Worm (Caenorhabditis elegans) whole organism, midembryonic: ENCODE measurements around the gene copz-1.

Source experiments
- T22C8.4 ChIP-seq: fragments of 200-800 bp; sonication (Bioruptor generic); IDR thresholded peaks from 2 replicates; pipeline ENCODE4 v1.3.6; 2022; ENCODE audit warnings: missing genetic modification characterization, missing compliant biosample characterization
- cog-1 ChIP-seq: sonication (generic microtip); optimal IDR thresholded peaks from 2 replicates; lab custom pipeline; 2016; ENCODE audit warnings: missing genetic modification characterization, missing compliant biosample characterization
- flt-1 ChIP-seq: fragments of 200-800 bp; sonication (Bioruptor generic); IDR thresholded peaks from 2 replicates; pipeline ENCODE4 v1.3.6; 2022; ENCODE audit warnings: missing genetic modification characterization, missing compliant biosample characterization
- klf-2 ChIP-seq: fragments of 200-800 bp; sonication (Bioruptor generic); conservative IDR thresholded peaks from 2 replicates; pipeline ENCODE4 v1.3.6; 2022; ENCODE audit warnings: missing genetic modification reagents, missing genetic modification characterization, missing compliant biosample characterization
- ref-1 ChIP-seq: fragments of 200-800 bp; sonication (Bioruptor generic); conservative IDR thresholded peaks from 2 replicates; pipeline ENCODE4 v1.3.6; 2022; ENCODE audit warnings: missing genetic modification reagents, missing genetic modification characterization, missing compliant biosample characterization
- tab-1 ChIP-seq: fragments of 200-800 bp; sonication (Bioruptor generic); IDR thresholded peaks from 2 replicates; pipeline ENCODE4 v1.3.6; 2022; ENCODE audit warnings: missing genetic modification characterization, missing compliant biosample characterization
- ztf-23 ChIP-seq: fragments of 200-800 bp; sonication (Bioruptor generic); IDR thresholded peaks from 2 replicates; pipeline ENCODE4 v1.3.6; 2022; ENCODE audit warnings: missing genetic modification reagents, missing genetic modification characterization, missing compliant biosample characterization
- ztf-29 ChIP-seq: fragments of 200-800 bp; sonication (Bioruptor generic); IDR thresholded peaks from 2 replicates; pipeline ENCODE4 v1.3.6; 2022; ENCODE audit warnings: missing genetic modification reagents, missing genetic modification characterization, missing compliant biosample characterization

ce11 chrII:10867219-10867618, 5.5 kb upstream of the copz-1 start:
- no peak for TF ChIP-seq ztf-29 (GFP tag; lab: Robert Waterston, UW)
- TF ChIP-seq tab-1 (GFP tag; lab: Robert Waterston, UW), result no peak
- TF ChIP-seq ref-1, result no peak
- no peak for TF ChIP-seq cog-1 (tag; lab: Kevin White, UChicago)
- no peak for TF ChIP-seq ztf-23 (GFP tag; lab: Robert Waterston, UW)
- no peak for TF ChIP-seq flt-1
- TF ChIP-seq klf-2 (GFP tag; lab: Robert Waterston, UW), result no peak
- no peak for TF ChIP-seq T22C8.4 (GFP tag; lab: Robert Waterston, UW)
